Worm (Caenorhabditis elegans) whole organism, L3 larva: ENCODE data around the gene F49C12.1.
A peak's percentile ranks its signal among the peaks of the same experiment; 100 is the strongest.

Experiments
- R02D3.7 ChIP-seq: fragments of 150-350 bp; optimal IDR thresholded peaks from 2 replicates; lab custom pipeline; 2014; ENCODE audit warnings: missing biosample characterization, missing genetic modification characterization
- ZK546.5 ChIP-seq: sonication (generic microtip); optimal IDR thresholded peaks from 2 replicates; lab custom pipeline; 2017; ENCODE audit warnings: missing biosample characterization, missing genetic modification characterization
- aly-2 ChIP-seq: fragments of 150-350 bp; optimal IDR thresholded peaks from 2 replicates; lab custom pipeline; 2014; ENCODE audit warnings: missing biosample characterization, missing genetic modification characterization
- ama-1 ChIP-seq: fragments of 150-350 bp; optimal IDR thresholded peaks from 2 replicates; lab custom pipeline; 2018
- ceh-16 ChIP-seq: sonication (generic microtip); optimal IDR thresholded peaks from 2 replicates; lab custom pipeline; 2017; ENCODE audit warnings: missing biosample characterization, missing genetic modification characterization
- ceh-28 ChIP-seq: fragments of 150-350 bp; optimal IDR thresholded peaks from 2 replicates; lab custom pipeline; 2014; ENCODE audit warnings: missing biosample characterization, missing genetic modification reagents, missing genetic modification characterization
- ceh-82 ChIP-seq: fragments of 150-350 bp; optimal IDR thresholded peaks from 2 replicates; lab custom pipeline; 2014; ENCODE audit warnings: missing biosample characterization, missing genetic modification characterization
- daf-12 ChIP-seq: fragments of 150-350 bp; optimal IDR thresholded peaks from 2 replicates; lab custom pipeline; 2014; ENCODE audit warnings: missing biosample characterization, missing genetic modification reagents, missing genetic modification characterization
- elt-1 ChIP-seq: fragments of 150-350 bp; optimal IDR thresholded peaks from 2 replicates; lab custom pipeline; 2014; ENCODE audit warnings: missing biosample characterization, missing genetic modification characterization
- elt-2 ChIP-seq: sonication (generic microtip); optimal IDR thresholded peaks from 2 replicates; lab custom pipeline; 2016; ENCODE audit warnings: missing genetic modification reagents, mild to moderate bottlenecking, missing genetic modification characterization, missing compliant biosample characterization
- fkh-2 ChIP-seq: fragments of 150-350 bp; optimal IDR thresholded peaks from 2 replicates; lab custom pipeline; 2014; ENCODE audit warnings: missing biosample characterization, missing genetic modification reagents, missing genetic modification characterization
- fos-1 ChIP-seq: fragments of 150-350 bp; optimal IDR thresholded peaks from 2 replicates; lab custom pipeline; 2014; ENCODE audit warnings: missing biosample characterization, missing genetic modification characterization
- hmg-11 ChIP-seq: sonication (generic microtip); optimal IDR thresholded peaks from 2 replicates; lab custom pipeline; 2016; ENCODE audit warnings: missing genetic modification characterization, missing compliant biosample characterization
- jun-1 ChIP-seq: fragments of 150-350 bp; optimal IDR thresholded peaks from 2 replicates; lab custom pipeline; 2014; ENCODE audit warnings: missing biosample characterization, missing genetic modification reagents, missing genetic modification characterization
- lin-15B ChIP-seq: fragments of 150-350 bp; optimal IDR thresholded peaks from 2 replicates; lab custom pipeline; 2014; ENCODE audit warnings: missing biosample characterization, missing genetic modification characterization
- lin-39 ChIP-seq: fragments of 150-350 bp; optimal IDR thresholded peaks from 2 replicates; lab custom pipeline; 2018; ENCODE audit warnings: missing biosample characterization, missing genetic modification reagents, missing genetic modification characterization
- mdl-1 ChIP-seq: fragments of 150-350 bp; optimal IDR thresholded peaks from 2 replicates; lab custom pipeline; 2014; ENCODE audit warnings: missing biosample characterization, missing genetic modification characterization
- mml-1 ChIP-seq: fragments of 150-350 bp; sonication (generic microtip); optimal IDR thresholded peaks from 3 replicates; lab custom pipeline; 2014; ENCODE audit warnings: missing biosample characterization, missing genetic modification characterization
- nfya-1 ChIP-seq: sonication (generic microtip); optimal IDR thresholded peaks from 2 replicates; lab custom pipeline; 2017; ENCODE audit warnings: missing genetic modification characterization, mild to moderate bottlenecking, missing compliant biosample characterization, antibody characterized with exemption, moderate library complexity; ENCODE audit not compliant: insufficient read depth
- nhr-23 ChIP-seq: fragments of 150-350 bp; optimal IDR thresholded peaks from 2 replicates; lab custom pipeline; 2014; ENCODE audit warnings: missing biosample characterization, missing genetic modification reagents, missing genetic modification characterization
- nhr-237 ChIP-seq: fragments of 150-350 bp; optimal IDR thresholded peaks from 2 replicates; lab custom pipeline; 2014; ENCODE audit warnings: missing biosample characterization, missing genetic modification characterization
- nhr-43 ChIP-seq: sonication (generic microtip); optimal IDR thresholded peaks from 2 replicates; lab custom pipeline; 2016; ENCODE audit warnings: mild to moderate bottlenecking, missing genetic modification characterization, missing compliant biosample characterization; ENCODE audit not compliant: poor library complexity, severe bottlenecking
- nhr-67 ChIP-seq: fragments of 150-350 bp; optimal IDR thresholded peaks from 2 replicates; lab custom pipeline; 2014; ENCODE audit warnings: missing biosample characterization, missing genetic modification characterization
- nhr-77 ChIP-seq: fragments of 150-350 bp; optimal IDR thresholded peaks from 2 replicates; lab custom pipeline; 2014; ENCODE audit warnings: missing biosample characterization, missing genetic modification characterization
- pha-4 ChIP-seq: fragments of 150-350 bp; optimal IDR thresholded peaks from 2 replicates; lab custom pipeline; 2014; ENCODE audit warnings: missing biosample characterization, missing genetic modification reagents, missing genetic modification characterization
- skn-1 ChIP-seq: fragments of 150-350 bp; optimal IDR thresholded peaks from 2 replicates; lab custom pipeline; 2014; ENCODE audit warnings: missing biosample characterization, missing genetic modification characterization
- snpc-4 ChIP-seq: fragments of 150-350 bp; optimal IDR thresholded peaks from 2 replicates; lab custom pipeline; 2014; ENCODE audit warnings: missing biosample characterization, missing genetic modification characterization
- tbx-2 ChIP-seq: sonication (generic microtip); optimal IDR thresholded peaks from 2 replicates; lab custom pipeline; 2016; ENCODE audit warnings: mild to moderate bottlenecking, missing genetic modification characterization, missing compliant biosample characterization
- unc-39 ChIP-seq: sonication (generic microtip); optimal IDR thresholded peaks from 4 replicates; lab custom pipeline; 2017; ENCODE audit warnings: missing biosample characterization, missing genetic modification characterization
- unc-62 ChIP-seq: fragments of 150-350 bp; sonication (generic microtip); optimal IDR thresholded peaks from 4 replicates; lab custom pipeline; 2014; ENCODE audit warnings: missing biosample characterization, missing genetic modification reagents, missing genetic modification characterization
- ztf-11 ChIP-seq: fragments of 150-350 bp; optimal IDR thresholded peaks from 2 replicates; lab custom pipeline; 2014; ENCODE audit warnings: missing biosample characterization, missing genetic modification characterization
- ztf-4 ChIP-seq: fragments of 150-350 bp; optimal IDR thresholded peaks from 2 replicates; lab custom pipeline; 2014; ENCODE audit warnings: missing biosample characterization, missing genetic modification characterization

Gene F49C12.1

ce11 chrIV:9321039-9321851 lies 25.1 kb upstream of the F49C12.1 start, which contains the start of the genes F49C12.12 and vha-17:
F49C12.12 (minus strand) TSS chrIV:9321089.
vha-17 (plus strand) TSS chrIV:9321801.
- TF ChIP-seq lin-15B (peak; percentile 9), skn-1 (tag; lab: Kevin White, UChicago) (peak; percentile 5), snpc-4 (tag; lab: Kevin White, UChicago) (peak; percentile 29), nhr-23 (tag; lab: Kevin White, UChicago) (peak; percentile 9), jun-1 (tag; lab: Kevin White, UChicago) (peak; percentile 1), ceh-28 (tag; lab: Kevin White, UChicago) (peak; percentile 38), nfya-1 (tag; lab: Kevin White, UChicago) (peak; percentile 54), elt-2 (peak; percentile 43), R02D3.7 (tag; lab: Kevin White, UChicago) (no peak), nhr-43 (tag; lab: Kevin White, UChicago) (no peak), pha-4 (tag; lab: Kevin White, UChicago) (peak; percentile 22), nhr-237 (tag; lab: Kevin White, UChicago) (no peak), hmg-11 (tag; lab: Kevin White, UChicago) (peak; percentile 0)

- TF ChIP-seq ztf-4 (no peak), ceh-16 (tag; lab: Kevin White, UChicago) (no peak), mdl-1 (no peak), ztf-11 (tag; lab: Kevin White, UChicago) (no peak), elt-2 (no peak), ZK546.5 (no peak), nhr-67 (tag; lab: Kevin White, UChicago) (no peak), fkh-2 (tag; lab: Kevin White, UChicago) (no peak), unc-39 (tag; lab: Kevin White, UChicago) (no peak), skn-1 (tag; lab: Kevin White, UChicago) (no peak), nhr-77 (tag; lab: Kevin White, UChicago) (no peak), aly-2 (tag; lab: Kevin White, UChicago) (no peak), ceh-28 (tag; lab: Kevin White, UChicago) (no peak), ceh-82 (no peak), jun-1 (tag; lab: Kevin White, UChicago) (no peak)
These were observed 23.9 kb upstream of the F49C12.1 start for ce11 chrIV:9320023-9320422.

ce11 chrIV:9319080-9319479 lies 22.9 kb upstream of the F49C12.1 start, which contains the start of the genes F49C12.11 and nemt-1:
F49C12.11 (plus strand) TSS chrIV:9319380.
nemt-1 (minus strand) TSS chrIV:9319439.
- no peak for TF ChIP-seq unc-62 (GFP tag; lab: Kevin White, UChicago)
- TF ChIP-seq, all 47 proteins: peak for 0

ce11 chrIV:9318147-9318546 lies 22.0 kb upstream of the F49C12.1 start:
- TF ChIP-seq daf-12 (tag; lab: Kevin White, UChicago) (no peak), mml-1 (tag; lab: Kevin White, UChicago) (no peak), hmg-11 (tag; lab: Kevin White, UChicago) (no peak), snpc-4 (tag; lab: Kevin White, UChicago) (no peak), fkh-2 (tag; lab: Kevin White, UChicago) (no peak), nhr-77 (tag; lab: Kevin White, UChicago) (no peak), elt-1 (no peak), ceh-28 (tag; lab: Kevin White, UChicago) (no peak), unc-62 (GFP tag; lab: Kevin White, UChicago) (no peak), ama-1 (lab: Kevin White, UChicago) (no peak), ZK546.5 (no peak), pha-4 (tag; lab: Kevin White, UChicago) (no peak), aly-2 (tag; lab: Kevin White, UChicago) (no peak), nfya-1 (tag; lab: Kevin White, UChicago) (no peak), tbx-2 (tag; lab: Kevin White, UChicago) (no peak), lin-39 (no peak), fos-1 (no peak)
